Fruit fly (Drosophila melanogaster): Measurements from ENCODE around the gene Mkrn1.

The Mkrn1 gene

dm6 chr3L:21533270-21533948, at the start of gene Mkrn1 (continued):
- no peak for TF ChIP-seq CG12071 (GFP tag; optimal IDR thresholded peaks at IDR 0.05)
- TF ChIP-seq MESR4 (GFP tag; optimal IDR thresholded peaks at IDR 0.05) = peak; percentile 97
- TF ChIP-seq CG18011 (GFP tag; optimal IDR thresholded peaks at IDR 0.05) = no peak
- no peak for TF ChIP-seq lab (GFP tag; optimal IDR thresholded peaks at IDR 0.05)
- TF ChIP-seq so (GFP tag; IDR thresholded peaks at IDR 0.05) = no peak
- no peak for TF ChIP-seq gt (GFP tag; IDR thresholded peaks at IDR 0.05)
- TF ChIP-seq CG12155 (GFP tag; optimal IDR thresholded peaks at IDR 0.05) = no peak
- no peak for TF ChIP-seq tup (GFP tag; optimal IDR thresholded peaks at IDR 0.05)
- no peak for TF ChIP-seq CG12236 (GFP tag; optimal IDR thresholded peaks at IDR 0.05)
- TF ChIP-seq dysf (GFP tag; IDR thresholded peaks at IDR 0.05) = no peak
- no peak for TF ChIP-seq CG30431 (GFP tag; optimal IDR thresholded peaks at IDR 0.05)
- peak; percentile 83 for TF ChIP-seq vnd (GFP tag; IDR thresholded peaks at IDR 0.05; ENCODE audit: partially characterized antibody)
- TF ChIP-seq abd-A (tag; optimal IDR thresholded peaks at IDR 0.05) = no peak
- no peak for TF ChIP-seq CG34422 (GFP tag; IDR thresholded peaks at IDR 0.05)
- peak; percentile 63; the same call in 3 of the 4 replicates for TF ChIP-seq Dll (GFP tag; IDR thresholded peaks at IDR 0.05; ENCODE audit: partially characterized antibody)
- no peak for TF ChIP-seq Mes4 (GFP tag; optimal IDR thresholded peaks at IDR 0.05)
- no peak for TF ChIP-seq CG7357 (GFP tag; IDR thresholded peaks at IDR 0.05)
- TF ChIP-seq slbo (GFP tag; IDR thresholded peaks at IDR 0.05) = no peak
- TF ChIP-seq chinmo (GFP tag; IDR thresholded peaks at IDR 0.05; ENCODE audit: partially characterized antibody) = 0 out of 4 replicates have a peak, but pooled peaks have one; percentile 71
- peak; percentile 70 for TF ChIP-seq Lhr (GFP tag; optimal IDR thresholded peaks at IDR 0.05)
- no peak for TF ChIP-seq cad (GFP tag; optimal IDR thresholded peaks at IDR 0.05)
- TF ChIP-seq sens (GFP tag) = no peak
- no peak for TF ChIP-seq Hr3 (GFP tag; optimal IDR thresholded peaks at IDR 0.05)
- TF ChIP-seq disco-r (GFP tag; optimal IDR thresholded peaks at IDR 0.05) = no peak
- no peak for TF ChIP-seq p53 (GFP tag; optimal IDR thresholded peaks at IDR 0.05)
- peak; percentile 44 for TF ChIP-seq E2f2 (GFP tag; IDR thresholded peaks at IDR 0.05)
- TF ChIP-seq CG3847 (GFP tag; IDR thresholded peaks at IDR 0.05) = no peak
- TF ChIP-seq Bteb2 (GFP tag; optimal IDR thresholded peaks at IDR 0.05) = no peak
- no peak for TF ChIP-seq CG17328 (GFP tag; IDR thresholded peaks at IDR 0.05)
- TF ChIP-seq Aef1 (GFP tag; IDR thresholded peaks at IDR 0.05) = no peak
- peak; percentile 54; the same call in 1 of the 2 replicates for TF ChIP-seq amos (GFP tag; IDR thresholded peaks at IDR 0.05; ENCODE audit: partially characterized antibody)
- TF ChIP-seq NC2α (GFP tag; optimal IDR thresholded peaks at IDR 0.05) = no peak
- no peak for TF ChIP-seq CG17359 (tag; optimal IDR thresholded peaks at IDR 0.05)
- no peak for TF ChIP-seq dm (GFP tag; optimal IDR thresholded peaks at IDR 0.05)
- TF ChIP-seq CG9727 (GFP tag; optimal IDR thresholded peaks at IDR 0.05) = no peak
- TF ChIP-seq CG15601 (tag; optimal IDR thresholded peaks at IDR 0.05) = no peak
- TF ChIP-seq CG17829 (tag; optimal IDR thresholded peaks at IDR 0.05) = peak; percentile 47
- no peak for TF ChIP-seq H15 (GFP tag; IDR thresholded peaks at IDR 0.05)
- no peak for TF ChIP-seq chm (GFP tag; IDR thresholded peaks at IDR 0.05)
- TF ChIP-seq crol (GFP tag; IDR thresholded peaks at IDR 0.05) = no peak
- no peak for TF ChIP-seq Meics (GFP tag; optimal IDR thresholded peaks at IDR 0.05)
- TF ChIP-seq rib (GFP tag; IDR thresholded peaks at IDR 0.05) = no peak
- TF ChIP-seq lmd (GFP tag; IDR thresholded peaks at IDR 0.05) = no peak
- TF ChIP-seq esg (GFP tag; conservative IDR thresholded peaks at IDR 0.05) = no peak
- TF ChIP-seq zen (tag; optimal IDR thresholded peaks at IDR 0.05) = peak; percentile 4
- no peak for TF ChIP-seq btn (GFP tag; optimal IDR thresholded peaks at IDR 0.05)
- no peak for TF ChIP-seq GATAe (GFP tag; conservative IDR thresholded peaks at IDR 0.05)
- no peak for TF ChIP-seq jing (GFP tag; optimal IDR thresholded peaks at IDR 0.05)
- TF ChIP-seq CG11723 (GFP tag; optimal IDR thresholded peaks at IDR 0.05) = no peak
- TF ChIP-seq Dad (GFP tag; optimal IDR thresholded peaks at IDR 0.05) = no peak
- TF ChIP-seq ems (GFP tag; optimal IDR thresholded peaks at IDR 0.05) = no peak

All from whole organism, embryonic.